Fruit fly (Drosophila melanogaster): ENCODE measurements around the gene Lkb1.

Gene Lkb1

DNA sequence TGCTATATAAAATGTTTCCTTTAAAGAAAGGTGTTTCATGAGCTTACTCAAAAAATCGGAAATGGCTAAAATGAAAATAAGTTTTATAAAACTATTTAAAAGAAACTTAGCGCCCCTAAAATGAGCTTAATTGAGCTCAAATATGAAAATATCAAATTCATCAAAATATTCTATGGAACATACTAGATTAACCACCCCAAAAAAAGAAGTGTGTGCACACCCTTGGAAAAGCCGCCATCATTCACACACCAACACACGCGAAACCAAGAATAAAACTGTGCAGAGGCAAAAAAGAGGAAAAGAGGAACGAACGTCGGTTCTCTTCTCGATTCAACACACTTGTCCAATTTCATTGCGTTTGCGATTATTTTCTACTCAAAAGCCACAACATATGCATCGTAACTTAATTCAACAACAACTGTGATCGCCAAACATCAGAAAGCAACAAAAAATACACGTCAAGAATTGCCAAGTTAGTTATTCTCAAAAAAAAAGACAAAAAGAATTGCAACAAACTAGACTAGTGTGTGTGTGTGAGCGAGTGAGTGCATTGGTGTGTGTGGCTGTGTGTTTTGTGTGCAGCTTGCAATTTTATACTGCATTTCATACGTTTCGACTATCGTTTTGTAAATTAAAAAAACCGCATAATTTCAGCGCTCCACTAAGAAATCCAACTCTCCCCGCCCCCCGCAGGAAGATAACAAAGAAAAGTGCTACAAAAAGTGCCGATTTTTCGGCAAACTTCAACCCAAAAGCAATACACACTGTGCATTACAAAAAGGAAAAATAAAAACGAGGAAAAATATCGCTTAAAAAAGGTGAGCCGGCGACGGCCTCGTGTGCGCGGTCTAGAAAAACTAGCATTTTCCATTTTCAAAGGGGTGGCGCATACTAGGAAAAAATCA, 29.4 kb upstream of the Lkb1 start, which contains the start of gene rin (continued):
- TF ChIP-seq Elba2 (GFP tag; optimal IDR thresholded peaks at IDR 0.05) (no peak), esg (GFP tag; conservative IDR thresholded peaks at IDR 0.05) (no peak), CG7556 (GFP tag; optimal IDR thresholded peaks at IDR 0.05) (no peak), corto (GFP tag; optimal IDR thresholded peaks at IDR 0.05) (no peak), CG11456 (GFP tag; IDR thresholded peaks at IDR 0.05) (no peak), maf-S (GFP tag; optimal IDR thresholded peaks at IDR 0.05) (no peak), D19B (GFP tag; optimal IDR thresholded peaks at IDR 0.05) (no peak), Deaf1 (tag; optimal IDR thresholded peaks at IDR 0.05) (no peak), CkIIα-i1 (GFP tag; IDR thresholded peaks at IDR 0.05) (no peak), CG6654 (GFP tag; optimal IDR thresholded peaks at IDR 0.05) (no peak), chn (GFP tag; optimal IDR thresholded peaks at IDR 0.05) (no peak), ftz-f1 (GFP tag; optimal IDR thresholded peaks at IDR 0.05) (no peak), CG15011 (GFP tag; optimal IDR thresholded peaks at IDR 0.05) (no peak), gsb (GFP tag; IDR thresholded peaks at IDR 0.05) (no peak), bigmax (GFP tag; optimal IDR thresholded peaks at IDR 0.05) (peak; percentile 45), sens (GFP tag) (peak; percentile 62), CG12391 (tag; optimal IDR thresholded peaks at IDR 0.05) (no peak), Lim3 (GFP tag; IDR thresholded peaks at IDR 0.05) (no peak), Atf-2 (GFP tag; optimal IDR thresholded peaks at IDR 0.05) (no peak), her (GFP tag; optimal IDR thresholded peaks at IDR 0.05) (no peak), Tbp (GFP tag; optimal IDR thresholded peaks at IDR 0.05) (no peak), schlank (tag; optimal IDR thresholded peaks at IDR 0.05) (no peak), Six4 (GFP tag; optimal IDR thresholded peaks at IDR 0.05) (no peak), unpg (GFP tag; optimal IDR thresholded peaks at IDR 0.05) (no peak), CrebB (tag; optimal IDR thresholded peaks at IDR 0.05) (no peak), CG8359 (GFP tag; optimal IDR thresholded peaks at IDR 0.05; ENCODE audit: borderline replicate concordance) (no peak), klu (GFP tag; IDR thresholded peaks at IDR 0.05) (no peak), scrt (GFP tag; optimal IDR thresholded peaks at IDR 0.05) (no peak), unc-4 (GFP tag; IDR thresholded peaks at IDR 0.05; ENCODE audit: partially characterized antibody) (no peak), pb (GFP tag; optimal IDR thresholded peaks at IDR 0.05) (no peak), pnt (GFP tag; optimal IDR thresholded peaks at IDR 0.05) (no peak), HmgD (GFP tag; optimal IDR thresholded peaks at IDR 0.05) (no peak), grn (GFP tag; optimal IDR thresholded peaks at IDR 0.05) (no peak), Mrtf (GFP tag; IDR thresholded peaks at IDR 0.05) (no peak), CG2116 (GFP tag; optimal IDR thresholded peaks at IDR 0.05) (no peak), MBD-R2 (GFP tag; IDR thresholded peaks at IDR 0.05) (0 out of 2 replicates have a peak, but pooled peaks have one; percentile 33), Abd-B (GFP tag; optimal IDR thresholded peaks at IDR 0.05) (no peak), pan (optimal IDR thresholded peaks at IDR 0.05) (no peak), pan (GFP tag; optimal IDR thresholded peaks at IDR 0.05 in 1 of 2, IDR thresholded peaks at IDR 0.05 in 1 of 2) (no peak), CG1233 (GFP tag; optimal IDR thresholded peaks at IDR 0.05) (no peak), CG9727 (GFP tag; optimal IDR thresholded peaks at IDR 0.05) (no peak), kah (GFP tag; optimal IDR thresholded peaks at IDR 0.05) (no peak), tll (GFP tag; optimal IDR thresholded peaks at IDR 0.05) (no peak), slp2 (GFP tag; optimal IDR thresholded peaks at IDR 0.05) (peak; percentile 5), CG11398 (GFP tag; optimal IDR thresholded peaks at IDR 0.05) (no peak), zf30C (GFP tag; optimal IDR thresholded peaks at IDR 0.05) (peak; percentile 35), chif (GFP tag; optimal IDR thresholded peaks at IDR 0.05) (no peak), gt (GFP tag; IDR thresholded peaks at IDR 0.05) (no peak), bsh (GFP tag; optimal IDR thresholded peaks at IDR 0.05) (peak in 1 of 2 experiments; percentile 80), knrl (GFP tag; IDR thresholded peaks at IDR 0.05; ENCODE audit: partially characterized antibody) (no peak)

Data from whole organism, embryonic.